Worm (Caenorhabditis elegans) whole organism, L3 larva: ENCODE data around the gene T13C5.6.

Experiments
- R02D3.7 ChIP-seq: fragments of 150-350 bp; optimal IDR thresholded peaks from 2 replicates; lab custom pipeline; 2014; ENCODE audit warnings: missing biosample characterization, missing genetic modification characterization
- ZK546.5 ChIP-seq: sonication (generic microtip); optimal IDR thresholded peaks from 2 replicates; lab custom pipeline; 2017; ENCODE audit warnings: missing biosample characterization, missing genetic modification characterization
- aly-2 ChIP-seq: fragments of 150-350 bp; optimal IDR thresholded peaks from 2 replicates; lab custom pipeline; 2014; ENCODE audit warnings: missing biosample characterization, missing genetic modification characterization
- ceh-16 ChIP-seq: sonication (generic microtip); optimal IDR thresholded peaks from 2 replicates; lab custom pipeline; 2017; ENCODE audit warnings: missing biosample characterization, missing genetic modification characterization
- ceh-28 ChIP-seq: fragments of 150-350 bp; optimal IDR thresholded peaks from 2 replicates; lab custom pipeline; 2014; ENCODE audit warnings: missing biosample characterization, missing genetic modification reagents, missing genetic modification characterization
- ceh-82 ChIP-seq: fragments of 150-350 bp; optimal IDR thresholded peaks from 2 replicates; lab custom pipeline; 2014; ENCODE audit warnings: missing biosample characterization, missing genetic modification characterization
- daf-12 ChIP-seq: fragments of 150-350 bp; optimal IDR thresholded peaks from 2 replicates; lab custom pipeline; 2014; ENCODE audit warnings: missing biosample characterization, missing genetic modification reagents, missing genetic modification characterization
- egl-27 ChIP-seq: sonication (generic microtip); optimal IDR thresholded peaks from 4 replicates; lab custom pipeline; 2017; ENCODE audit warnings: missing biosample characterization, missing genetic modification reagents, missing genetic modification characterization
- elt-1 ChIP-seq: fragments of 150-350 bp; optimal IDR thresholded peaks from 2 replicates; lab custom pipeline; 2014; ENCODE audit warnings: missing biosample characterization, missing genetic modification characterization
- elt-3 ChIP-seq, 3 experiments: fragments of 150-350 bp in 1 of 3; sonication (generic microtip) in 2 of 3; optimal IDR thresholded peaks; 2 replicates in 2 of 3; 4 replicates in 1 of 3; lab custom pipeline; 2014 to 2017; ENCODE audit warnings: missing biosample characterization in 3 of 3, missing genetic modification characterization in 3 of 3
- eor-1 ChIP-seq, 2 experiments: fragments of 150-350 bp; optimal IDR thresholded peaks; 2 replicates each; lab custom pipeline; 2014 to 2018; ENCODE audit warnings: missing biosample characterization in 2 of 2, missing genetic modification characterization in 2 of 2
- fkh-10 ChIP-seq: sonication (generic microtip); optimal IDR thresholded peaks from 2 replicates; lab custom pipeline; 2017; ENCODE audit warnings: missing biosample characterization, missing genetic modification reagents, missing genetic modification characterization
- fos-1 ChIP-seq: fragments of 150-350 bp; optimal IDR thresholded peaks from 2 replicates; lab custom pipeline; 2014; ENCODE audit warnings: missing biosample characterization, missing genetic modification characterization
- jun-1 ChIP-seq: fragments of 150-350 bp; optimal IDR thresholded peaks from 2 replicates; lab custom pipeline; 2014; ENCODE audit warnings: missing biosample characterization, missing genetic modification reagents, missing genetic modification characterization
- lin-15B ChIP-seq: fragments of 150-350 bp; optimal IDR thresholded peaks from 2 replicates; lab custom pipeline; 2014; ENCODE audit warnings: missing biosample characterization, missing genetic modification characterization
- lin-39 ChIP-seq: fragments of 150-350 bp; optimal IDR thresholded peaks from 2 replicates; lab custom pipeline; 2018; ENCODE audit warnings: missing biosample characterization, missing genetic modification reagents, missing genetic modification characterization
- lsy-12 ChIP-seq: sonication (generic microtip); optimal IDR thresholded peaks from 2 replicates; lab custom pipeline; 2016; ENCODE audit warnings: mild to moderate bottlenecking, missing genetic modification characterization, missing compliant biosample characterization
- nfya-1 ChIP-seq: sonication (generic microtip); optimal IDR thresholded peaks from 2 replicates; lab custom pipeline; 2017; ENCODE audit warnings: missing genetic modification characterization, mild to moderate bottlenecking, missing compliant biosample characterization, antibody characterized with exemption, moderate library complexity; ENCODE audit not compliant: insufficient read depth
- nhr-11 ChIP-seq: fragments of 150-350 bp; optimal IDR thresholded peaks from 2 replicates; lab custom pipeline; 2014; ENCODE audit warnings: missing biosample characterization, missing genetic modification characterization
- nhr-12 ChIP-seq: fragments of 150-350 bp; optimal IDR thresholded peaks from 2 replicates; lab custom pipeline; 2014; ENCODE audit warnings: missing biosample characterization, missing genetic modification characterization
- nhr-23 ChIP-seq: fragments of 150-350 bp; optimal IDR thresholded peaks from 2 replicates; lab custom pipeline; 2014; ENCODE audit warnings: missing biosample characterization, missing genetic modification reagents, missing genetic modification characterization
- nhr-237 ChIP-seq: fragments of 150-350 bp; optimal IDR thresholded peaks from 2 replicates; lab custom pipeline; 2014; ENCODE audit warnings: missing biosample characterization, missing genetic modification characterization
- nhr-25 ChIP-seq: sonication (generic microtip); optimal IDR thresholded peaks from 2 replicates; lab custom pipeline; 2017; ENCODE audit warnings: missing biosample characterization, missing genetic modification characterization
- nhr-28 ChIP-seq: fragments of 150-350 bp; optimal IDR thresholded peaks from 2 replicates; lab custom pipeline; 2014; ENCODE audit warnings: missing biosample characterization, missing genetic modification characterization
- nhr-43 ChIP-seq: sonication (generic microtip); optimal IDR thresholded peaks from 2 replicates; lab custom pipeline; 2016; ENCODE audit warnings: mild to moderate bottlenecking, missing genetic modification characterization, missing compliant biosample characterization; ENCODE audit not compliant: poor library complexity, severe bottlenecking
- nhr-67 ChIP-seq: fragments of 150-350 bp; optimal IDR thresholded peaks from 2 replicates; lab custom pipeline; 2014; ENCODE audit warnings: missing biosample characterization, missing genetic modification characterization
- nhr-76 ChIP-seq: fragments of 150-350 bp; sonication (generic microtip); optimal IDR thresholded peaks from 5 replicates; lab custom pipeline; 2014; ENCODE audit warnings: missing biosample characterization, missing genetic modification characterization
- nhr-77 ChIP-seq: fragments of 150-350 bp; optimal IDR thresholded peaks from 2 replicates; lab custom pipeline; 2014; ENCODE audit warnings: missing biosample characterization, missing genetic modification characterization
- pqm-1 ChIP-seq: fragments of 150-350 bp; optimal IDR thresholded peaks from 2 replicates; lab custom pipeline; 2017; ENCODE audit warnings: missing biosample characterization, missing genetic modification characterization, inconsistent platforms
- sea-2 ChIP-seq: fragments of 150-350 bp; sonication (generic microtip); optimal IDR thresholded peaks from 4 replicates; lab custom pipeline; 2014; ENCODE audit warnings: missing biosample characterization, missing genetic modification reagents, missing genetic modification characterization
- tbx-2 ChIP-seq: sonication (generic microtip); optimal IDR thresholded peaks from 2 replicates; lab custom pipeline; 2016; ENCODE audit warnings: mild to moderate bottlenecking, missing genetic modification characterization, missing compliant biosample characterization
- unc-62 ChIP-seq: fragments of 150-350 bp; sonication (generic microtip); optimal IDR thresholded peaks from 4 replicates; lab custom pipeline; 2014; ENCODE audit warnings: missing biosample characterization, missing genetic modification reagents, missing genetic modification characterization
- zag-1 ChIP-seq: fragments of 150-350 bp; optimal IDR thresholded peaks from 2 replicates; lab custom pipeline; 2014; ENCODE audit warnings: missing biosample characterization, missing genetic modification characterization
- ztf-11 ChIP-seq: fragments of 150-350 bp; optimal IDR thresholded peaks from 2 replicates; lab custom pipeline; 2014; ENCODE audit warnings: missing biosample characterization, missing genetic modification characterization
- ztf-4 ChIP-seq: fragments of 150-350 bp; optimal IDR thresholded peaks from 2 replicates; lab custom pipeline; 2014; ENCODE audit warnings: missing biosample characterization, missing genetic modification characterization

T13C5.6 gene

DNA sequence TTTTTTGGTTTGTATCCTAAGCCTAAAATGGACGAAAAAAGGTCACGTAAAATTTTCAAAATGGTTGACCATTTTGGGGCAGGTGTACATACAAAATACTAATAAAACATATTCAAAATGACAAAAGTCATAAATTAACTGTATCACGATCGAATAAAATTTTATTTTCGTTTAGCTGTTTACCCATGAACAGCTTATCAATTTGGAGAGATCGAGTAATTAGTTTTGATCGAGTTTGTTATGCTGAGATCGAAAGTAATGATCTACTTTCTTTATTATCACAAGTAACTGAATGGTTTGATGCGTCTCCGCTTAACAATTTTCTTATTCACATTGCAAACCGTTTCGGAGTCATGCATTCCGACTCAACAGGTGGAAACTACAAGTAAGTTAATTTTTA is 19.6 kb downstream of the T13C5.6 start, which contains the start of gene T13C5.10:
Gene T13C5.10 (plus strand): TSS at position 301 of the 400 bp plus-strand sequence.
- TF ChIP-seq tbx-2 (tag; lab: Kevin White, UChicago) (no peak), zag-1 (no peak), nhr-77 (tag; lab: Kevin White, UChicago) (no peak), nhr-11 (tag; lab: Kevin White, UChicago) (no peak), elt-3 (tag; optimal IDR thresholded peaks at IDR 0.05; lab: Kevin White, UChicago) (no peak), nhr-67 (tag; lab: Kevin White, UChicago) (no peak), daf-12 (no peak), R02D3.7 (tag; lab: Kevin White, UChicago) (no peak), nhr-28 (no peak), jun-1 (no peak), ztf-4 (tag; lab: Kevin White, UChicago) (no peak), nhr-23 (tag; lab: Kevin White, UChicago) (no peak), unc-62 (GFP tag; lab: Kevin White, UChicago) (no peak), fos-1 (tag; lab: Kevin White, UChicago) (no peak), eor-1 (tag; optimal IDR thresholded peaks at IDR 0.05; lab: Kevin White, UChicago) (no peak), nhr-12 (tag; lab: Kevin White, UChicago) (no peak)
- TF ChIP-seq, all 47 proteins: peak for 0

DNA sequence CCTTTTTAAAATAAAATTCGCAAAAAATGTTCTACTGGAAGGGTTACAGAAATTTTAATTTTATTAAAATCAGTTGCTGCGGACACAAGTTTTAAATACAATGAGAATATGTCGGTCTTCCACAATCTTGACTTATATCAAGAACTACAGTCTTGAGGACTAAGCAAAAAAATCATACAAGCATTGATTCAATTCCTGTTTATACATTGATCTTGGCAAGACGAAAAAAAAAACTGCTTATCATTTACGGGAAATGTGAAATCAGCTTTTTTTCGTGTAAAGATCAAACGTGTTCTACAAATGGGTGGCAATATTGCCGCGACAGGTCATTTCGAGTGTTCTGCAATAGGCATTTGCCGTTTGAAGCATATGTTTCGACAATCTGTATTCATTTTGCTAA is 22.8 kb downstream of the T13C5.6 start, which contains the start of gene T13C5.2:
Gene T13C5.2 (plus strand): TSS at position 301 of the 400 bp plus-strand sequence.
- TF ChIP-seq egl-27 (tag; lab: Kevin White, UChicago) (no peak), ZK546.5 (tag; lab: Kevin White, UChicago) (no peak), tbx-2 (tag; lab: Kevin White, UChicago) (no peak), pqm-1 (no peak), ceh-16 (no peak), elt-1 (tag; lab: Kevin White, UChicago) (no peak), nhr-28 (no peak), lin-15B (no peak), ztf-4 (tag; lab: Kevin White, UChicago) (no peak), sea-2 (GFP tag; lab: Kevin White, UChicago) (no peak), eor-1 (tag; optimal IDR thresholded peaks at IDR 0.05; lab: Kevin White, UChicago) (no peak), nhr-237 (no peak), nfya-1 (tag; lab: Kevin White, UChicago) (no peak)
- TF ChIP-seq, all 47 proteins: peak for 0

DNA sequence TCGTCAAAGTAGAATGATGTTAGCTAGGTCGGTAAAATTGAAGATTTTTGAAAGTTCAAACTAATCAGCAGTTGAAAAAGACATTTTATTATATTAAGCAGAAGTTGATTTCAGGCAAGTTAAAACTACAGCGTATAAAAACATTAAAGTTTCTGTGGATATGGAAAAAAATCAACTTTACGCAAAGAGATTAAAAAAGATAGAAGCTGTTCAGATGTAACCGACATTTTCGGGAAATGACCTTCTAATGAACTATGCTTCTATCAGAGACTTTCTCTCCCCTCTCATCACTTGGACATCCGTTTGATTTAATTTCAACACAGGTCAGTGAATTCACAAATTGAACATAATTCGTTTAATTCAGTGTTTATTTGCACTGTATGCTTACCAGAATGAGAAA is 27.2 kb downstream of the T13C5.6 start, which contains the start of gene T13C5.7:
Gene T13C5.7 (plus strand): TSS at position 301 of the 400 bp plus-strand sequence.
- no peak for TF ChIP-seq ztf-11 (tag; lab: Kevin White, UChicago)
- TF ChIP-seq nhr-25 (tag; lab: Kevin White, UChicago) = no peak
- TF ChIP-seq nhr-23 (tag; lab: Kevin White, UChicago) = peak; percentile 11

DNA sequence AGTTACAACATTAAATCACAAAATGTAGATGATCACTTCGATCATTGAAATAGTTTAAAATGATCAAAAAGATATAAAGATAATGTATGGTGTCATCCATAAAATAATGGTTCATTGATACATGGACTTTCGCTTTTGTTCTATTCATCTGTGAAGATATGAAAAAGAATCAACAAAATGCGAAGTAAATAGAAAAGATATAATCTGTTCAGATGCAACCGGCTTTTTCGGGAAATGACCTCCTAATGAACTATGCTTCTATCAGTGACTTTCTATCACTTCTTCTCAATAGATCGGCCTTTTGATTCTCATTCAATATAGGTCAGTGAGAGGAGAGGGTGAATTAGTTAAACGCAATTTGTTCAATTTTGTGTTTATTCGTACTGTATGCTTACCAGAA is 28.5 kb downstream of the T13C5.6 start:
- peak; percentile 38 for TF ChIP-seq nhr-43 (tag; lab: Kevin White, UChicago)
- TF ChIP-seq nhr-23 (tag; lab: Kevin White, UChicago) = peak; percentile 80
- TF ChIP-seq fkh-10 = no peak

DNA sequence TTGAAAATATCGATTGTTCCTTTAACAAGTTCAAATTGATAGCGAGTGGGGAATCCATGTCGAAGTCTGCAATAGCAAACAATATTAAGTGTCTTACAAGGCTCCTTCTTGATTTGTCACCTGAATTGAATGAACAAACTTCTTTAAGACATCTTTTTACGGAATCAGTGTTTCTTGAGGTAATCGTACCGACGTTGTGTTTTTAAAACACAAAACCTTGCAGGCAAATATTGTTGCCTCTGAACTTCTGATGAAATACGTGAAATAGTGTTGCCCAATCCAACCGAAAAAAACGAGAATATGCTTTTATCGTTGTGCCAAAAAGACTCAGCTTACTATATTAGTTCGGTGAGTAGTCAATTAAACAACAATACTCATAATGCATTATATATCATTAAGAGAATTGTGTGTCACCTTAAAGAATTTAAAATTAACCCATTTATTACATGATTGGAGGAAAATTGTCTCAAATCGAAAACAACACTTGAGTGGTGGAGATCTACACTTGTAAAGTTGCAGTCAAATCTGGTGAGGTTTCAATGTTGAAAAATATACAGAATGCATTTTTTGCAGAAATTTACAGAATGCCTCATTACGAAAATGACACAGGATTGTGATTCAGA is 29.4 kb downstream of the T13C5.6 start, which contains the start of the genes T25B2.4 and T13C5.3:
Gene T25B2.4 (plus strand): TSS at position 301 of the 623 bp plus-strand sequence.
Gene T13C5.3 (plus strand): TSS at position 573 of the 623 bp plus-strand sequence.
- no peak for TF ChIP-seq ZK546.5 (tag; lab: Kevin White, UChicago)
- TF ChIP-seq aly-2 (tag; lab: Kevin White, UChicago) = no peak
- TF ChIP-seq lsy-12 (tag; lab: Kevin White, UChicago) = no peak
- no peak for TF ChIP-seq lin-39 (tag; lab: Kevin White, UChicago)
- TF ChIP-seq ceh-28 (tag; lab: Kevin White, UChicago) = no peak
- no peak for TF ChIP-seq nhr-76 (tag; lab: Kevin White, UChicago)
- TF ChIP-seq zag-1 = no peak
- TF ChIP-seq ceh-82 (tag; lab: Kevin White, UChicago) = no peak
